Worm (Caenorhabditis elegans) whole organism, young adult: Measurements from ENCODE around the gene prp-9.

Experiments
- ccch-3 ChIP-seq: fragments of 200-800 bp; sonication (Bioruptor generic); optimal IDR thresholded peaks from 2 replicates; lab custom pipeline; 2018; ENCODE audit warnings: mild to moderate bottlenecking, missing genetic modification characterization, missing compliant biosample characterization
- egl-44 ChIP-seq: fragments of 200-800 bp; sonication (Bioruptor generic); IDR thresholded peaks from 2 replicates; pipeline ENCODE4 v1.3.6; 2022; ENCODE audit warnings: missing genetic modification reagents, missing genetic modification characterization, missing compliant biosample characterization
- lsl-1 ChIP-seq: fragments of 200-800 bp; sonication (Bioruptor generic); optimal IDR thresholded peaks from 2 replicates; lab custom pipeline; 2018; ENCODE audit warnings: mild to moderate bottlenecking, missing genetic modification characterization, moderate library complexity, missing compliant biosample characterization
- pbrm-1 ChIP-seq: fragments of 200-800 bp; sonication (Bioruptor generic); IDR thresholded peaks from 2 replicates; pipeline ENCODE4 v1.3.6; 2022; ENCODE audit warnings: missing genetic modification reagents, missing genetic modification characterization, missing compliant biosample characterization
- unc-62 ChIP-seq: fragments of 150-350 bp; optimal IDR thresholded peaks from 2 replicates; lab custom pipeline; 2014; ENCODE audit warnings: missing biosample characterization, missing genetic modification reagents, missing genetic modification characterization
- ztf-25 ChIP-seq: fragments of 200-800 bp; sonication (Bioruptor generic); IDR thresholded peaks from 2 replicates; pipeline ENCODE4 v1.3.6; 2022; ENCODE audit warnings: missing genetic modification reagents, missing genetic modification characterization, missing compliant biosample characterization

ce11 chrII:8481731-8482253 is 43.4 kb downstream of the prp-9 start, which contains the start of gene M05D6.5:
- TF ChIP-seq pbrm-1 (GFP tag; lab: Robert Waterston, UW) (no peak), unc-62 (GFP tag; lab: Kevin White, UChicago) (no peak), ztf-25 (GFP tag; lab: Robert Waterston, UW) (no peak), egl-44 (GFP tag; lab: Robert Waterston, UW) (no peak), ccch-3 (no peak), lsl-1 (GFP tag; lab: Kevin White, UChicago) (no peak)
